Worm (Caenorhabditis elegans): Measurements from ENCODE around the gene spp-13.

ce11 chrX:8392539-8392996 lies 25.8 kb downstream of the spp-13 start, which contains the start of gene wrk-1:
- no peak for TF ChIP-seq T22C8.4 (GFP tag; IDR thresholded peaks at IDR 0.05)
- no peak for TF ChIP-seq ref-1 (GFP tag; conservative IDR thresholded peaks at IDR 0.05)

All from whole organism, midembryonic.